Fruit fly (Drosophila melanogaster) whole organism, embryonic: Measurements from ENCODE around the gene neb.

ENCODE experiments used
- BEAF-32 ChIP-seq: fragments of 200-800 bp; sonication (Bioruptor generic); optimal IDR thresholded peaks from 3 replicates; lab custom pipeline; 2017; ENCODE audit warnings: missing biosample characterization, missing genetic modification characterization, mild to moderate bottlenecking, moderate library complexity, missing genetic modification reagents
- BtbVII ChIP-seq: fragments of 200-800 bp; sonication (Bioruptor generic); optimal IDR thresholded peaks from 3 replicates; lab custom pipeline; 2017; ENCODE audit warnings: missing biosample characterization, mild to moderate bottlenecking, missing genetic modification characterization
- CG10431 ChIP-seq: fragments of 200-800 bp; sonication (Bioruptor generic); optimal IDR thresholded peaks from 3 replicates; lab custom pipeline; 2018; ENCODE audit warnings: missing biosample characterization, mild to moderate bottlenecking, missing genetic modification characterization
- CG10543 ChIP-seq: fragments of 200-800 bp; sonication (Bioruptor generic); optimal IDR thresholded peaks from 3 replicates; lab custom pipeline; 2017; ENCODE audit warnings: missing biosample characterization, mild to moderate bottlenecking, missing genetic modification characterization, moderate library complexity
- CG11247 ChIP-seq: fragments of 200-800 bp; sonication (Bioruptor generic); IDR thresholded peaks from 2 replicates; pipeline ENCODE4 v1.3.6; 2022; ENCODE audit warnings: missing biosample characterization, missing genetic modification characterization
- CG13296 ChIP-seq: fragments of 200-800 bp; sonication (Bioruptor generic); optimal IDR thresholded peaks from 3 replicates; lab custom pipeline; 2018; ENCODE audit warnings: missing biosample characterization, mild to moderate bottlenecking, missing genetic modification characterization
- CG13775 ChIP-seq: fragments of 200-800 bp; sonication (Bioruptor generic); optimal IDR thresholded peaks from 3 replicates; lab custom pipeline; 2017; ENCODE audit warnings: missing biosample characterization, mild to moderate bottlenecking, missing genetic modification characterization
- CG15601 ChIP-seq: fragments of 200-800 bp; sonication (Bioruptor generic); optimal IDR thresholded peaks from 3 replicates; lab custom pipeline; 2019; ENCODE audit warnings: missing biosample characterization, mild to moderate bottlenecking, missing genetic modification characterization, moderate library complexity
- CG1647 ChIP-seq: fragments of 200-800 bp; sonication (Bioruptor generic); optimal IDR thresholded peaks from 3 replicates; lab custom pipeline; 2016; ENCODE audit warnings: missing biosample characterization, missing genetic modification characterization
- CG18619 ChIP-seq: fragments of 200-800 bp; sonication (Bioruptor generic); optimal IDR thresholded peaks from 3 replicates; lab custom pipeline; 2017; ENCODE audit warnings: missing biosample characterization, mild to moderate bottlenecking, missing genetic modification characterization
- CG2678 ChIP-seq: fragments of 200-800 bp; sonication (Bioruptor generic); optimal IDR thresholded peaks from 3 replicates; lab custom pipeline; 2019; ENCODE audit warnings: missing biosample characterization, mild to moderate bottlenecking, missing genetic modification characterization, moderate library complexity
- CG31441 ChIP-seq: fragments of 200-800 bp; sonication (Bioruptor generic); IDR thresholded peaks from 2 replicates; pipeline ENCODE4 v1.3.6; 2022; ENCODE audit warnings: missing biosample characterization, missing genetic modification characterization
- CG4328 ChIP-seq: fragments of 200-800 bp; sonication (Bioruptor generic); optimal IDR thresholded peaks from 3 replicates; lab custom pipeline; 2017; ENCODE audit warnings: missing biosample characterization, missing genetic modification reagents, missing genetic modification characterization
- CG4707 ChIP-seq: fragments of 200-800 bp; sonication (Bioruptor generic); optimal IDR thresholded peaks from 2 replicates; lab custom pipeline; 2018; ENCODE audit warnings: missing biosample characterization, mild to moderate bottlenecking, missing genetic modification characterization, moderate library complexity
- CG6254 ChIP-seq: fragments of 200-800 bp; sonication (Bioruptor generic); optimal IDR thresholded peaks from 3 replicates; lab custom pipeline; 2017; ENCODE audit warnings: mild to moderate bottlenecking, missing biosample characterization, missing genetic modification reagents, missing genetic modification characterization
- CG7556 ChIP-seq: fragments of 200-800 bp; sonication (Bioruptor generic); optimal IDR thresholded peaks from 2 replicates; lab custom pipeline; 2017; ENCODE audit warnings: missing biosample characterization, mild to moderate bottlenecking, missing genetic modification characterization
- CG8944 ChIP-seq: fragments of 200-800 bp; sonication (Bioruptor generic); optimal IDR thresholded peaks from 3 replicates; lab custom pipeline; 2016; ENCODE audit warnings: missing biosample characterization, missing genetic modification characterization
- D ChIP-seq, 2 experiments: fragments of 200-800 bp in 1 of 2; fragments of >200 bp in 1 of 2; sonication (Bioruptor generic) in 1 of 2; optimal IDR thresholded peaks; 2 replicates in 1 of 2; 3 replicates in 1 of 2; lab custom pipeline; 2017; ENCODE audit warnings: mild to moderate bottlenecking in 1 of 2, missing biosample characterization in 1 of 2, missing genetic modification characterization in 1 of 2, missing genetic modification reagents in 1 of 2
- Ets65A ChIP-seq: fragments of 200-800 bp; sonication (Bioruptor generic); peaks from one replicate; lab custom pipeline; 2016; ENCODE audit warnings: missing biosample characterization, missing genetic modification characterization
- Fer1 ChIP-seq: fragments of 200-800 bp; sonication (Bioruptor generic); optimal IDR thresholded peaks from 2 replicates; lab custom pipeline; 2017; ENCODE audit warnings: missing biosample characterization, mild to moderate bottlenecking, missing genetic modification characterization
- GATAe ChIP-seq: fragments of 200-800 bp; sonication (Bioruptor generic); conservative IDR thresholded peaks from 2 replicates; pipeline ENCODE4 v1.3.6; 2022; ENCODE audit warnings: missing biosample characterization, missing genetic modification characterization
- Gug ChIP-seq: fragments of 200-800 bp; sonication (Bioruptor generic); IDR thresholded peaks from 4 replicates; pipeline ENCODE4 v1.3.6; 2022; ENCODE audit warnings: missing biosample characterization, missing genetic modification characterization
- Hr78 ChIP-seq, 2 experiments: fragments of 200-800 bp in 1 of 2; fragments of >200 bp in 1 of 2; sonication (Bioruptor generic) in 1 of 2; optimal IDR thresholded peaks; 2 replicates each; lab custom pipeline; 2017 to 2019; ENCODE audit warnings: missing biosample characterization in 2 of 2, missing genetic modification characterization in 2 of 2, mild to moderate bottlenecking in 1 of 2, moderate library complexity in 1 of 2
- Kr ChIP-seq: fragments of 200-800 bp; sonication (Bioruptor generic); optimal IDR thresholded peaks from 2 replicates; lab custom pipeline; 2017; ENCODE audit warnings: missing biosample characterization, mild to moderate bottlenecking, missing genetic modification characterization
- Meics ChIP-seq: fragments of 200-800 bp; sonication (Bioruptor generic); optimal IDR thresholded peaks from 2 replicates; lab custom pipeline; 2017; ENCODE audit warnings: missing biosample characterization, mild to moderate bottlenecking, missing genetic modification characterization
- Neu2 ChIP-seq: fragments of 200-800 bp; sonication (Bioruptor generic); optimal IDR thresholded peaks from 3 replicates; lab custom pipeline; 2016; ENCODE audit warnings: missing biosample characterization, missing genetic modification characterization, borderline replicate concordance
- Nf-YA ChIP-seq: fragments of 200-800 bp; sonication (Bioruptor generic); IDR thresholded peaks from 2 replicates; pipeline ENCODE4 v1.3.6; 2022; ENCODE audit warnings: missing biosample characterization, missing genetic modification characterization
- az2 ChIP-seq: fragments of 200-800 bp; sonication (Bioruptor generic); optimal IDR thresholded peaks from 3 replicates; lab custom pipeline; 2016; ENCODE audit warnings: missing biosample characterization, missing genetic modification characterization
- bigmax ChIP-seq: fragments of 200-800 bp; sonication (Bioruptor generic); optimal IDR thresholded peaks from 2 replicates; lab custom pipeline; 2018; ENCODE audit warnings: missing biosample characterization, mild to moderate bottlenecking, missing genetic modification characterization
- chinmo ChIP-seq: fragments of 200-800 bp; sonication (Bioruptor generic); IDR thresholded peaks from 4 replicates; pipeline ENCODE4 v1.3.6; 2022; ENCODE audit warnings: missing biosample characterization, missing genetic modification characterization; ENCODE audit not compliant: partially characterized antibody
- ci ChIP-seq: fragments of 200-800 bp; sonication (Bioruptor generic); IDR thresholded peaks from 3 replicates; pipeline ENCODE4 v1.3.6; 2022; ENCODE audit warnings: missing biosample characterization, missing genetic modification characterization
- dati ChIP-seq: fragments of 200-800 bp; sonication (Bioruptor generic); IDR thresholded peaks from 2 replicates; pipeline ENCODE4 v1.3.6; 2022; ENCODE audit warnings: missing biosample characterization, missing genetic modification characterization
- gem ChIP-seq: fragments of 200-800 bp; sonication (Bioruptor generic); optimal IDR thresholded peaks from 2 replicates; lab custom pipeline; 2019; ENCODE audit warnings: missing biosample characterization, mild to moderate bottlenecking, missing genetic modification characterization, moderate library complexity
- grn ChIP-seq: fragments of 200-800 bp; sonication (Bioruptor generic); optimal IDR thresholded peaks from 3 replicates; lab custom pipeline; 2017; ENCODE audit warnings: missing biosample characterization, missing genetic modification characterization
- ken ChIP-seq: fragments of 200-800 bp; sonication (Bioruptor generic); IDR thresholded peaks from 3 replicates; pipeline ENCODE4 v1.3.6; 2022; ENCODE audit warnings: missing biosample characterization, missing genetic modification characterization
- mld ChIP-seq: fragments of 200-800 bp; sonication (Bioruptor generic); IDR thresholded peaks from 3 replicates; pipeline ENCODE4 v1.3.6; 2022; ENCODE audit warnings: missing biosample characterization, missing genetic modification characterization; ENCODE audit not compliant: partially characterized antibody
- pfk ChIP-seq: fragments of 200-800 bp; sonication (Bioruptor generic); optimal IDR thresholded peaks from 2 replicates; lab custom pipeline; 2018; ENCODE audit warnings: missing biosample characterization, mild to moderate bottlenecking, missing genetic modification characterization, moderate library complexity
- pho ChIP-seq: fragments of 200-800 bp; sonication (Bioruptor generic); optimal IDR thresholded peaks from 2 replicates; lab custom pipeline; 2016; ENCODE audit warnings: missing biosample characterization, missing genetic modification characterization
- pnt ChIP-seq: fragments of 200-800 bp; sonication (Bioruptor generic); optimal IDR thresholded peaks from 3 replicates; lab custom pipeline; 2016; ENCODE audit warnings: missing biosample characterization, missing genetic modification characterization
- prd ChIP-seq, 3 experiments: fragments of >200 bp in 2 of 3; fragments of 200-800 bp in 1 of 3; sonication (Bioruptor generic) in 1 of 3; optimal IDR thresholded peaks in 2 of 3; IDR thresholded peaks in 1 of 3; 2 replicates in 2 of 3; 3 replicates in 1 of 3; pipeline versions ENCODE4 v1.3.6 to Lab custom; 2017 to 2022; ENCODE audit warnings: missing biosample characterization in 1 of 3, missing genetic modification characterization in 1 of 3
- psq ChIP-seq: fragments of 200-800 bp; sonication (Bioruptor generic); optimal IDR thresholded peaks from 2 replicates; lab custom pipeline; 2017; ENCODE audit warnings: missing biosample characterization, missing genetic modification characterization
- ro ChIP-seq: fragments of 200-800 bp; sonication (Bioruptor generic); IDR thresholded peaks from 2 replicates; pipeline ENCODE4 v1.3.6; 2022; ENCODE audit warnings: missing biosample characterization, missing genetic modification characterization
- salm ChIP-seq: fragments of 200-800 bp; sonication (Bioruptor generic); optimal IDR thresholded peaks from 2 replicates; lab custom pipeline; 2018; ENCODE audit warnings: missing biosample characterization, mild to moderate bottlenecking, missing genetic modification characterization
- slou ChIP-seq: fragments of 200-800 bp; sonication (Bioruptor generic); optimal IDR thresholded peaks from 3 replicates; lab custom pipeline; 2016; ENCODE audit warnings: missing biosample characterization, missing genetic modification characterization
- sqz ChIP-seq: fragments of 200-800 bp; sonication (Bioruptor generic); optimal IDR thresholded peaks from 3 replicates; lab custom pipeline; 2018; ENCODE audit warnings: missing biosample characterization, mild to moderate bottlenecking, missing genetic modification characterization
- tgo ChIP-seq: fragments of 200-800 bp; sonication (Bioruptor generic); IDR thresholded peaks from 3 replicates; pipeline ENCODE4 v1.3.6; 2022; ENCODE audit warnings: missing biosample characterization, missing genetic modification characterization
- wdn ChIP-seq: fragments of 200-800 bp; sonication (Bioruptor generic); IDR thresholded peaks from 2 replicates; pipeline ENCODE4 v1.3.6; 2022; ENCODE audit warnings: missing biosample characterization, missing genetic modification characterization

Gene neb

DNA sequence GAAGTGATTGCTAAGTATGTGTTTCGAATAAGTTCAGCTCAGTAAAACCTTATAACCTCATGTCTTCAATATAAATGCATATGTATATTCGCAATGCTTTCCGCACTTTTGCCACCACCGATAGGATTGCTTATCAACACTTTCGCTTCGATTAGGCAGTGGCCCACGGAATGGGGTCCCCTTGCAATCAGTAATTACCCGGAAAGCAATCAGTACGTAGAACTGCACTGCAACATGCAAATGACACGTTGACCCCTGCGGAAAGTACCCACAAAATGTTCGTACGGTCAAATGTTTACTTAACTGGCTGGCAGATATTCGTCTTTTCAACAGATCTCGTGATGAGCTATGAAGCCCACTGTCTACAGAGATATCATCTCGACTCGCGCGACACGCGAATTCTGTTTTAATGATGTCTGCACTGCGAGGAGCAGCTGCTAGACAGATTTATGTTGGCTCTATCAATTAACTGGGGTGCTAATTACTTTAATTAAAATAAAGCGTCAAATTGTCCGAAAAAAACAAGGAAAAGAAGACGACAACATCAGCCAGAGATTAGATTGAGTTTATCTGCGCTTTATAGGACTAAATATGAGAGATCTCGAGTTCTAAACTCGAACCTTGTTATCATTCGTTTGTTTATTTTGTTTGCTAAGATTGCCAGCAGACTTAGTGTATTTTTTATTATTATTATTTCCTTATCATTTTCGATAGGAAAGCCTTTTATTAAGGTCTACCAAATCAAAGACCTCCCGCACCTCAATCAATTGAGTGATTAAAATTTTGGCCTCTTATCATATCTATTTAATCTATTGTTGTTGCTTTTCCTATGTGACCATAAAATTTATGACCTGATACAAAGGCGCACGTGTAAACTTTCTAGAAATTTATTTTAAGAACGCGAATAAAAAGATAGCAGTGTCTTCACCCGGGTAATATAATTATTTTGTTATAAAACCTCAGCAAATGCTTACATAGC is 2.2 kb downstream of the neb start (continued):
- peak; percentile 25 for TF ChIP-seq CG4328 (GFP tag; lab: Kevin White, UChicago)
- no peak for TF ChIP-seq Nf-YA (GFP tag; lab: Robert Waterston, UW)
- TF ChIP-seq ci: no peak
- no peak for TF ChIP-seq ro (GFP tag; lab: Robert Waterston, UW)
- TF ChIP-seq CG13296 (GFP tag; lab: Kevin White, UChicago): peak; percentile 50
- TF ChIP-seq GATAe (GFP tag; lab: Robert Waterston, UW): peak; percentile 74
- peak; percentile 44 for TF ChIP-seq Fer1 (GFP tag; lab: Kevin White, UChicago)
- TF ChIP-seq CG1647 (GFP tag; lab: Kevin White, UChicago): no peak
- TF ChIP-seq CG13775: no peak
- TF ChIP-seq Meics (GFP tag; lab: Kevin White, UChicago): peak; percentile 7
- no peak for TF ChIP-seq CG8944 (GFP tag; lab: Kevin White, UChicago)
- TF ChIP-seq wdn (GFP tag; lab: Robert Waterston, UW): no peak
- TF ChIP-seq CG15601 (tag; lab: Kevin White, UChicago): peak; percentile 39
- no peak for TF ChIP-seq prd (optimal IDR thresholded peaks at IDR 0.05; lab: Kevin White, UChicago)
- no peak for TF ChIP-seq prd (GFP tag; IDR thresholded peaks at IDR 0.05; lab: Robert Waterston, UW)
- TF ChIP-seq CG11247 (GFP tag; lab: Robert Waterston, UW): no peak
- TF ChIP-seq Gug (GFP tag; lab: Robert Waterston, UW): no peak
- peak; percentile 95 for TF ChIP-seq grn (GFP tag; lab: Kevin White, UChicago)
- peak; percentile 65 for TF ChIP-seq CG10543 (GFP tag; lab: Kevin White, UChicago)
- TF ChIP-seq pho (GFP tag; lab: Kevin White, UChicago): no peak
- TF ChIP-seq mld (GFP tag; lab: Robert Waterston, UW): no peak
- no peak for TF ChIP-seq psq (GFP tag; lab: Kevin White, UChicago)
- TF ChIP-seq ken (GFP tag; lab: Robert Waterston, UW): no peak
- TF ChIP-seq slou: no peak
- TF ChIP-seq Hr78 (GFP tag; optimal IDR thresholded peaks at IDR 0.05; lab: Kevin White, UChicago): peak in 1 of 2 experiments; percentile 26
- TF ChIP-seq Neu2 (GFP tag; lab: Kevin White, UChicago): no peak
- TF ChIP-seq dati (GFP tag; lab: Robert Waterston, UW): no peak
- 0 out of 2 replicates have a peak, but pooled peaks have one; percentile 18 for TF ChIP-seq CG31441
- peak; percentile 32 for TF ChIP-seq BtbVII (GFP tag; lab: Kevin White, UChicago)
- TF ChIP-seq tgo (GFP tag; lab: Robert Waterston, UW): no peak
- no peak for TF ChIP-seq CG4707
- TF ChIP-seq CG2678 (tag; lab: Kevin White, UChicago): peak; percentile 30
- TF ChIP-seq bigmax (GFP tag; lab: Kevin White, UChicago): no peak
- TF ChIP-seq CG18619 (GFP tag; lab: Kevin White, UChicago): no peak
- no peak for TF ChIP-seq az2
- peak; percentile 30 for TF ChIP-seq sqz
- TF ChIP-seq Ets65A: no peak
- peak; percentile 33 for TF ChIP-seq CG10431
- no peak for TF ChIP-seq CG7556 (GFP tag; lab: Kevin White, UChicago)
- TF ChIP-seq Kr: no peak
- TF ChIP-seq CG6254 (GFP tag; lab: Kevin White, UChicago): peak; percentile 5
- TF ChIP-seq BEAF-32 (GFP tag; lab: Kevin White, UChicago): no peak
- TF ChIP-seq pfk (GFP tag; lab: Kevin White, UChicago): no peak
- peak; percentile 16 for TF ChIP-seq salm (tag; lab: Kevin White, UChicago)
- no peak for TF ChIP-seq chinmo
- no peak for TF ChIP-seq pnt (GFP tag; lab: Kevin White, UChicago)
- no peak for TF ChIP-seq D (optimal IDR thresholded peaks at IDR 0.05; lab: Kevin White, UChicago)
- no peak for TF ChIP-seq D (GFP tag; optimal IDR thresholded peaks at IDR 0.05; lab: Kevin White, UChicago)
- TF ChIP-seq gem (tag; lab: Kevin White, UChicago): no peak
